Worm (Caenorhabditis elegans) whole organism, L1 larva: ENCODE data around the gene imb-2.

Experiments
- blmp-1 ChIP-seq: fragments of 150-350 bp; optimal IDR thresholded peaks from 2 replicates; lab custom pipeline; 2014; ENCODE audit warnings: missing biosample characterization, missing genetic modification characterization
- ceh-82 ChIP-seq, 3 experiments: fragments of 150-350 bp in 1 of 3; sonication (generic microtip) in 2 of 3; optimal IDR thresholded peaks; 2 replicates each; lab custom pipeline; 2014 to 2017; ENCODE audit warnings: missing biosample characterization in 3 of 3, missing genetic modification characterization in 3 of 3
- ceh-88 ChIP-seq: fragments of 200-800 bp; sonication (Bioruptor generic); IDR thresholded peaks from 2 replicates; pipeline ENCODE4 v1.3.6; 2022; ENCODE audit warnings: missing genetic modification characterization, missing compliant biosample characterization
- dsc-1 ChIP-seq: sonication (generic microtip); optimal IDR thresholded peaks from 2 replicates; lab custom pipeline; 2016; ENCODE audit warnings: mild to moderate bottlenecking, missing genetic modification characterization, missing compliant biosample characterization
- efl-1 ChIP-seq, 4 experiments: fragments of 150-350 bp; optimal IDR thresholded peaks in 3 of 4; peaks in 1 of 4; 1 replicate in 1 of 4; 2 replicates in 3 of 4; lab custom pipeline; 2014; ENCODE audit warnings: missing biosample characterization in 2 of 4, missing genetic modification characterization in 2 of 4, missing genetic modification reagents in 2 of 4
- egl-27 ChIP-seq, 2 experiments: fragments of 150-350 bp in 1 of 2; sonication (generic microtip); optimal IDR thresholded peaks; 3 replicates each; lab custom pipeline; 2017 to 2018; ENCODE audit warnings: missing biosample characterization in 2 of 2, missing genetic modification characterization in 2 of 2, missing genetic modification reagents in 2 of 2
- fkh-4 ChIP-seq: sonication (generic microtip); optimal IDR thresholded peaks from 2 replicates; lab custom pipeline; 2016; ENCODE audit warnings: missing compliant biosample characterization, missing genetic modification characterization, borderline replicate concordance
- hlh-4 ChIP-seq: sonication (generic microtip); optimal IDR thresholded peaks from 2 replicates; lab custom pipeline; 2016; ENCODE audit warnings: mild to moderate bottlenecking, missing genetic modification characterization, missing compliant biosample characterization
- isw-1 ChIP-seq: fragments of 200-800 bp; sonication (Bioruptor generic); IDR thresholded peaks from 2 replicates; pipeline ENCODE4 v1.3.6; 2022; ENCODE audit warnings: missing genetic modification characterization, missing compliant biosample characterization
- lin-14 ChIP-seq: fragments of 200-800 bp; sonication (Bioruptor generic); optimal IDR thresholded peaks from 2 replicates; lab custom pipeline; 2018; ENCODE audit warnings: mild to moderate bottlenecking, missing genetic modification characterization, moderate library complexity, missing compliant biosample characterization
- mab-9 ChIP-seq: fragments of 200-800 bp; sonication (Bioruptor generic); IDR thresholded peaks from 2 replicates; pipeline ENCODE4 v1.3.6; 2022; ENCODE audit warnings: missing genetic modification reagents, missing genetic modification characterization, missing compliant biosample characterization
- mef-2 ChIP-seq: fragments of 150-350 bp; optimal IDR thresholded peaks from 2 replicates; lab custom pipeline; 2014; ENCODE audit warnings: missing biosample characterization, missing genetic modification characterization
- nhr-20 ChIP-seq: sonication (generic microtip); optimal IDR thresholded peaks from 2 replicates; lab custom pipeline; 2016; ENCODE audit warnings: mild to moderate bottlenecking, missing genetic modification characterization, missing compliant biosample characterization
- nhr-28 ChIP-seq: fragments of 150-350 bp; optimal IDR thresholded peaks from 2 replicates; lab custom pipeline; 2014; ENCODE audit warnings: missing biosample characterization, missing genetic modification characterization
- nhr-47 ChIP-seq: sonication (generic microtip); optimal IDR thresholded peaks from 2 replicates; lab custom pipeline; 2016; ENCODE audit warnings: mild to moderate bottlenecking, missing genetic modification characterization, moderate library complexity, missing compliant biosample characterization
- nhr-76 ChIP-seq: sonication (generic microtip); optimal IDR thresholded peaks from 2 replicates; lab custom pipeline; 2017; ENCODE audit warnings: missing biosample characterization, missing genetic modification characterization
- pag-3 ChIP-seq: sonication (generic microtip); optimal IDR thresholded peaks from 2 replicates; lab custom pipeline; 2017; ENCODE audit warnings: missing genetic modification characterization, mild to moderate bottlenecking, missing compliant biosample characterization, antibody characterized with exemption, borderline replicate concordance; ENCODE audit not compliant: insufficient read depth
- ztf-11 ChIP-seq, 2 experiments: sonication (generic microtip); optimal IDR thresholded peaks; 2 replicates each; lab custom pipeline; 2016 to 2017; ENCODE audit warnings: missing genetic modification characterization in 2 of 2, missing biosample characterization in 1 of 2, missing compliant biosample characterization in 1 of 2

imb-2 gene

ce11 chrII:14415427-14415826 is 49.9 kb downstream of the imb-2 start:
- TF ChIP-seq pag-3 (tag; lab: Kevin White, UChicago) (no peak), egl-27 (tag; optimal IDR thresholded peaks at IDR 0.05; lab: Kevin White, UChicago) (no peak), mab-9 (no peak), ztf-11 (tag; optimal IDR thresholded peaks at IDR 0.05; lab: Kevin White, UChicago) (no peak), dsc-1 (tag; lab: Kevin White, UChicago) (no peak), lin-14 (GFP tag; lab: Kevin White, UChicago) (no peak), blmp-1 (tag; lab: Kevin White, UChicago) (no peak), ceh-88 (GFP tag; lab: Robert Waterston, UW) (no peak), nhr-28 (tag; lab: Kevin White, UChicago) (no peak), mef-2 (tag; lab: Kevin White, UChicago) (no peak), ceh-82 (tag; optimal IDR thresholded peaks at IDR 0.05; lab: Kevin White, UChicago) (no peak), nhr-47 (tag; lab: Kevin White, UChicago) (no peak), isw-1 (GFP tag; lab: Robert Waterston, UW) (no peak), hlh-4 (tag; lab: Kevin White, UChicago) (no peak), nhr-76 (tag; lab: Kevin White, UChicago) (no peak), fkh-4 (no peak)

ce11 chrII:14416988-14417387 is 51.5 kb downstream of the imb-2 start:
- no peak for TF ChIP-seq nhr-20
- no peak for TF ChIP-seq efl-1 (optimal IDR thresholded peaks at IDR 0.05; lab: Kevin White, UChicago)
- peak in 1 of 2 experiments; percentile 56 for TF ChIP-seq efl-1 (GFP tag; optimal IDR thresholded peaks at IDR 0.05 in 1 of 2; lab: Kevin White, UChicago)
